Worm (Caenorhabditis elegans) whole organism, L4 larva: Measurements from ENCODE around the gene Y69A2AR.24.
A peak's percentile ranks its signal among the peaks of the same experiment; 100 is the strongest.

Experiments
- F10B5.3 ChIP-seq: sonication (generic microtip); optimal IDR thresholded peaks from 2 replicates; lab custom pipeline; 2016; ENCODE audit warnings: mild to moderate bottlenecking, missing genetic modification characterization, missing compliant biosample characterization
- F26F4.8 ChIP-seq: fragments of 200-800 bp; sonication (Bioruptor generic); conservative IDR thresholded peaks from 2 replicates; pipeline ENCODE4 v1.3.6; 2022; ENCODE audit warnings: missing genetic modification characterization, missing compliant biosample characterization
- F37D6.2 ChIP-seq: sonication (generic microtip); optimal IDR thresholded peaks from 2 replicates; lab custom pipeline; 2016; ENCODE audit warnings: mild to moderate bottlenecking, missing genetic modification characterization, missing compliant biosample characterization
- F49E8.2 ChIP-seq: sonication (generic microtip); optimal IDR thresholded peaks from 2 replicates; lab custom pipeline; 2016; ENCODE audit warnings: missing compliant biosample characterization, mild to moderate bottlenecking, missing genetic modification characterization, borderline replicate concordance
- T26A8.4 ChIP-seq: fragments of 200-800 bp; sonication (Bioruptor generic); IDR thresholded peaks from 2 replicates; pipeline ENCODE4 v1.3.6; 2022; ENCODE audit warnings: missing genetic modification characterization, missing compliant biosample characterization
- Y105C5A.15 ChIP-seq: fragments of 200-800 bp; sonication (Bioruptor generic); IDR thresholded peaks from 2 replicates; pipeline ENCODE4 v1.3.6; 2022; ENCODE audit warnings: missing genetic modification characterization, missing compliant biosample characterization
- Y75B8A.6 ChIP-seq: fragments of 200-800 bp; sonication (Bioruptor generic); IDR thresholded peaks from 2 replicates; pipeline ENCODE4 v1.3.6; 2022; ENCODE audit warnings: missing genetic modification reagents, missing genetic modification characterization, missing compliant biosample characterization
- ZK337.2 ChIP-seq: fragments of 200-800 bp; sonication (Bioruptor generic); IDR thresholded peaks from 2 replicates; pipeline ENCODE4 v1.3.6; 2022; ENCODE audit warnings: missing genetic modification reagents, missing genetic modification characterization, missing compliant biosample characterization
- ama-1 ChIP-seq: fragments of 150-350 bp; optimal IDR thresholded peaks from 2 replicates; lab custom pipeline; 2014; ENCODE audit warnings: inconsistent platforms, mixed read lengths
- arid-1 ChIP-seq: fragments of 200-800 bp; sonication (Bioruptor generic); conservative IDR thresholded peaks from 2 replicates; pipeline ENCODE4 v1.3.6; 2022; ENCODE audit warnings: missing genetic modification reagents, missing genetic modification characterization, missing compliant biosample characterization
- ceh-20 ChIP-seq: fragments of 200-800 bp; sonication (Bioruptor generic); IDR thresholded peaks from 2 replicates; pipeline ENCODE4 v1.3.6; 2022; ENCODE audit warnings: missing genetic modification reagents, missing genetic modification characterization, missing compliant biosample characterization
- ceh-28 ChIP-seq: fragments of 150-350 bp; optimal IDR thresholded peaks from 2 replicates; lab custom pipeline; 2014; ENCODE audit warnings: missing biosample characterization, missing genetic modification reagents, missing genetic modification characterization
- ceh-82 ChIP-seq: sonication (generic microtip); optimal IDR thresholded peaks from 2 replicates; lab custom pipeline; 2017; ENCODE audit warnings: missing biosample characterization, missing genetic modification characterization
- ces-1 ChIP-seq: fragments of 150-350 bp; sonication (generic microtip); optimal IDR thresholded peaks from 4 replicates; lab custom pipeline; 2014; ENCODE audit warnings: missing biosample characterization, missing genetic modification reagents, missing genetic modification characterization
- cey-2 ChIP-seq: sonication (generic microtip); optimal IDR thresholded peaks from 3 replicates; lab custom pipeline; 2017; ENCODE audit warnings: missing genetic modification characterization, mild to moderate bottlenecking, missing compliant biosample characterization, antibody characterized with exemption, borderline replicate concordance; ENCODE audit not compliant: insufficient read depth
- daf-12 ChIP-seq: fragments of 150-350 bp; optimal IDR thresholded peaks from 2 replicates; lab custom pipeline; 2014; ENCODE audit warnings: missing biosample characterization, missing genetic modification reagents, missing genetic modification characterization
- dmd-6 ChIP-seq: fragments of 200-800 bp; sonication (Bioruptor generic); IDR thresholded peaks from 2 replicates; pipeline ENCODE4 v1.3.6; 2022; ENCODE audit warnings: missing genetic modification reagents, missing genetic modification characterization, missing compliant biosample characterization
- duxl-1 ChIP-seq: sonication (generic microtip); optimal IDR thresholded peaks from 2 replicates; lab custom pipeline; 2016; ENCODE audit warnings: mild to moderate bottlenecking, missing genetic modification characterization, moderate library complexity, missing compliant biosample characterization; ENCODE audit not compliant: poor library complexity
- egl-43 ChIP-seq: fragments of 200-800 bp; sonication (Bioruptor generic); IDR thresholded peaks from 2 replicates; pipeline ENCODE4 v1.3.6; 2022; ENCODE audit warnings: missing genetic modification reagents, missing genetic modification characterization, missing compliant biosample characterization
- fkh-10 ChIP-seq: fragments of 150-350 bp; optimal IDR thresholded peaks from 2 replicates; lab custom pipeline; 2014; ENCODE audit warnings: missing biosample characterization, missing genetic modification reagents, missing genetic modification characterization
- fos-1 ChIP-seq: fragments of 150-350 bp; optimal IDR thresholded peaks from 2 replicates; lab custom pipeline; 2014; ENCODE audit warnings: missing biosample characterization, missing genetic modification characterization
- hif-1 ChIP-seq, 2 experiments: sonication (generic microtip); optimal IDR thresholded peaks; 2 replicates each; lab custom pipeline; 2016 to 2017; ENCODE audit warnings: missing compliant biosample characterization in 2 of 2, missing genetic modification characterization in 2 of 2, missing genetic modification reagents in 2 of 2, missing genotype in 2 of 2, mild to moderate bottlenecking in 1 of 2
- hlh-30 ChIP-seq: sonication (generic microtip); optimal IDR thresholded peaks from 2 replicates; lab custom pipeline; 2017; ENCODE audit warnings: antibody characterized with exemption, mild to moderate bottlenecking, missing genetic modification characterization, missing compliant biosample characterization; ENCODE audit not compliant: insufficient read depth
- hmg-1.1 ChIP-seq: fragments of 200-800 bp; sonication (Bioruptor generic); IDR thresholded peaks from 2 replicates; pipeline ENCODE4 v1.3.6; 2022; ENCODE audit warnings: missing genetic modification reagents, missing genetic modification characterization, missing compliant biosample characterization
- lin-1 ChIP-seq: fragments of 200-800 bp; sonication (Bioruptor generic); IDR thresholded peaks from 2 replicates; pipeline ENCODE4 v1.3.6; 2022; ENCODE audit warnings: missing genetic modification reagents, missing genetic modification characterization, missing compliant biosample characterization
- lin-13 ChIP-seq: fragments of 150-350 bp; optimal IDR thresholded peaks from 2 replicates; lab custom pipeline; 2014; ENCODE audit warnings: missing biosample characterization, missing genetic modification reagents, missing genetic modification characterization
- lin-29 ChIP-seq: fragments of 200-800 bp; sonication (Bioruptor generic); IDR thresholded peaks from 2 replicates; pipeline ENCODE4 v1.3.6; 2022; ENCODE audit warnings: missing genetic modification reagents, missing genetic modification characterization, missing compliant biosample characterization
- lsy-2 ChIP-seq, 2 experiments: fragments of 150-350 bp in 1 of 2; sonication (generic microtip) in 1 of 2; optimal IDR thresholded peaks; 2 replicates each; lab custom pipeline; 2014 to 2017; ENCODE audit warnings: missing biosample characterization in 2 of 2, missing genetic modification characterization in 2 of 2
- madf-5 ChIP-seq, 2 experiments: fragments of 200-800 bp; sonication (Bioruptor generic); IDR thresholded peaks; 2 replicates each; pipeline ENCODE4 v1.3.6; 2022; ENCODE audit warnings: missing compliant biosample characterization in 2 of 2, missing genetic modification characterization in 2 of 2
- mdl-1 ChIP-seq, 2 experiments: fragments of 150-350 bp in 1 of 2; sonication (generic microtip) in 1 of 2; optimal IDR thresholded peaks; 2 replicates each; lab custom pipeline; 2014 to 2017; ENCODE audit warnings: missing biosample characterization in 2 of 2, missing genetic modification characterization in 2 of 2
- mdt-29 ChIP-seq: fragments of 200-800 bp; sonication (Bioruptor generic); IDR thresholded peaks from 2 replicates; pipeline ENCODE4 v1.3.6; 2022; ENCODE audit warnings: missing genetic modification reagents, missing genetic modification characterization, missing compliant biosample characterization
- mes-2 ChIP-seq: sonication (generic microtip); optimal IDR thresholded peaks from 2 replicates; lab custom pipeline; 2016; ENCODE audit warnings: missing genotype, mild to moderate bottlenecking, missing genetic modification characterization, missing compliant biosample characterization; ENCODE audit not compliant: poor library complexity, severe bottlenecking
- nhr-10 ChIP-seq: fragments of 150-350 bp; optimal IDR thresholded peaks from 2 replicates; lab custom pipeline; 2014; ENCODE audit warnings: missing biosample characterization, missing genetic modification characterization
- nhr-102 ChIP-seq: sonication (generic microtip); optimal IDR thresholded peaks from 2 replicates; lab custom pipeline; 2016; ENCODE audit warnings: mild to moderate bottlenecking, missing genetic modification characterization, moderate library complexity, missing compliant biosample characterization
- nhr-25 ChIP-seq: sonication (generic microtip); optimal IDR thresholded peaks from 2 replicates; lab custom pipeline; 2017; ENCODE audit warnings: missing genetic modification characterization, mild to moderate bottlenecking, missing compliant biosample characterization, antibody characterized with exemption, moderate library complexity, borderline replicate concordance; ENCODE audit not compliant: insufficient read depth
- nhr-41 ChIP-seq: fragments of 200-800 bp; sonication (Bioruptor generic); IDR thresholded peaks from 2 replicates; pipeline ENCODE4 v1.3.6; 2022; ENCODE audit warnings: missing genetic modification reagents, missing genetic modification characterization, missing compliant biosample characterization
- nhr-42 ChIP-seq: fragments of 200-800 bp; sonication (Bioruptor generic); IDR thresholded peaks from 2 replicates; pipeline ENCODE4 v1.3.6; 2022; ENCODE audit warnings: missing genetic modification characterization, missing compliant biosample characterization
- nhr-48 ChIP-seq: sonication (generic microtip); optimal IDR thresholded peaks from 2 replicates; lab custom pipeline; 2016; ENCODE audit warnings: mild to moderate bottlenecking, missing genetic modification characterization, missing compliant biosample characterization
- nhr-77 ChIP-seq: fragments of 150-350 bp; optimal IDR thresholded peaks from 2 replicates; lab custom pipeline; 2014; ENCODE audit warnings: missing biosample characterization, missing genetic modification characterization
- php-3 ChIP-seq: fragments of 200-800 bp; sonication (Bioruptor generic); IDR thresholded peaks from 2 replicates; pipeline ENCODE4 v1.3.6; 2022; ENCODE audit warnings: missing genetic modification reagents, missing genetic modification characterization, missing compliant biosample characterization
- pqm-1 ChIP-seq: sonication (generic microtip); optimal IDR thresholded peaks from 2 replicates; lab custom pipeline; 2017; ENCODE audit warnings: missing biosample characterization, missing genetic modification characterization
- rbr-2 ChIP-seq: sonication (generic microtip); optimal IDR thresholded peaks from 2 replicates; lab custom pipeline; 2016; ENCODE audit warnings: missing genotype, missing genetic modification characterization, missing compliant biosample characterization
- saeg-2 ChIP-seq: fragments of 200-800 bp; sonication (Bioruptor generic); IDR thresholded peaks from 2 replicates; pipeline ENCODE4 v1.3.6; 2022; ENCODE audit warnings: missing genetic modification reagents, missing genetic modification characterization, missing compliant biosample characterization
- sdz-12 ChIP-seq: fragments of 200-800 bp; sonication (Bioruptor generic); optimal IDR thresholded peaks from 2 replicates; lab custom pipeline; 2018; ENCODE audit warnings: mild to moderate bottlenecking, missing genetic modification characterization, missing compliant biosample characterization
- spr-3 ChIP-seq: fragments of 200-800 bp; sonication (Bioruptor generic); optimal IDR thresholded peaks from 2 replicates; lab custom pipeline; 2018; ENCODE audit warnings: mild to moderate bottlenecking, missing genetic modification characterization, missing compliant biosample characterization
- unc-130 ChIP-seq: sonication (generic microtip); optimal IDR thresholded peaks from 2 replicates; lab custom pipeline; 2016; ENCODE audit warnings: missing genetic modification reagents, missing genetic modification characterization, missing compliant biosample characterization
- unc-39 ChIP-seq: sonication (generic microtip); optimal IDR thresholded peaks from 2 replicates; lab custom pipeline; 2017; ENCODE audit warnings: missing biosample characterization, missing genetic modification characterization
- unc-62 ChIP-seq, 3 experiments: fragments of 150-350 bp in 1 of 3; sonication (generic microtip); optimal IDR thresholded peaks in 2 of 3; peaks in 1 of 3; 1 replicate in 1 of 3; 2 replicates in 2 of 3; lab custom pipeline; 2014 to 2017; ENCODE audit warnings: missing biosample characterization in 3 of 3, missing genetic modification characterization in 3 of 3, missing genetic modification reagents in 3 of 3, missing genotype in 1 of 3
- vab-7 ChIP-seq: fragments of 200-800 bp; sonication (Bioruptor generic); IDR thresholded peaks from 2 replicates; pipeline ENCODE4 v1.3.6; 2022; ENCODE audit warnings: missing genetic modification reagents, missing genetic modification characterization, missing compliant biosample characterization
- zag-1 ChIP-seq: fragments of 150-350 bp; optimal IDR thresholded peaks from 2 replicates; lab custom pipeline; 2014; ENCODE audit warnings: missing biosample characterization, missing genetic modification characterization
- zip-11 ChIP-seq: fragments of 200-800 bp; sonication (Bioruptor generic); IDR thresholded peaks from 2 replicates; pipeline ENCODE4 v1.3.6; 2022; ENCODE audit warnings: missing genetic modification characterization, missing compliant biosample characterization
- ztf-7 ChIP-seq: fragments of 150-350 bp; optimal IDR thresholded peaks from 2 replicates; lab custom pipeline; 2014; ENCODE audit warnings: missing biosample characterization, missing genetic modification characterization

The Y69A2AR.24 gene

DNA sequence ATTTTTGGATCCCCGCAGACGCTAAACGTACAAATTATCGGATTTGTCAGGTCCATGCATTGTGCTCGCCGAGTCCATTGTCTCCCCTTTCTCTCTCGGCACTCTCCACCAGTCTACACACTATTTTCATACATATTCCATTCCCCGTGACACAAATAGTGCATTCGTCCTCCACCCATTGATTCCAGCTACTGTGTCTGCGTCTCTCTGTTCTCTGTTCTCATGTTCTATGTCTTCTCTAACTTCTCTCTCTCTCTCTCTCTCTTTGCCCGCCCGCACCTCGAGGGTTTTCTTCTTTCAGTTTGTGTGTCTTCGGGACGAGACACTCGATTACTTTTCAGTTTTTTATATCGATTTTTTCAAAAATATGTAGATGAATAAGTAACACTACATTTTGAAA is 35.8 kb upstream of the Y69A2AR.24 start (continued):
- peak; percentile 58 to 88 for TF ChIP-seq lsy-2 (tag; optimal IDR thresholded peaks at IDR 0.05; lab: Kevin White, UChicago)
- TF ChIP-seq ceh-20, result peak; percentile 53; the same call in 1 of the 2 replicates
- TF ChIP-seq F49E8.2 (tag; lab: Kevin White, UChicago), result no peak
- TF ChIP-seq madf-5 (GFP tag; IDR thresholded peaks at IDR 0.05; lab: Robert Waterston, UW), result no peak
- TF ChIP-seq unc-130 (GFP tag; lab: Kevin White, UChicago), result no peak
- TF ChIP-seq nhr-10 (tag; lab: Kevin White, UChicago), result peak; percentile 56
- TF ChIP-seq ama-1 (lab: Kevin White, UChicago), result peak; percentile 80
- TF ChIP-seq unc-62 (GFP tag; optimal IDR thresholded peaks at IDR 0.05 in 1 of 2; lab: Kevin White, UChicago), result peak in 1 of 2 experiments; percentile 95
- TF ChIP-seq unc-62 (tag; optimal IDR thresholded peaks at IDR 0.05; lab: Kevin White, UChicago), result no peak
- peak; percentile 67 for TF ChIP-seq nhr-48
- peak; percentile 51 for TF ChIP-seq nhr-25 (tag; lab: Kevin White, UChicago)
- peak in 1 of 2 experiments; percentile 77 for TF ChIP-seq hif-1 (tag; optimal IDR thresholded peaks at IDR 0.05; lab: Kevin White, UChicago)
- peak; percentile 23; the same call in 1 of the 2 replicates for TF ChIP-seq lin-29
- no peak for TF ChIP-seq Y75B8A.6 (GFP tag; lab: Robert Waterston, UW)
- TF ChIP-seq nhr-102 (tag; lab: Kevin White, UChicago), result peak; percentile 42
- peak; percentile 31 for TF ChIP-seq F37D6.2 (tag; lab: Kevin White, UChicago)
- TF ChIP-seq spr-3, result no peak
- peak; percentile 73 for TF ChIP-seq mes-2 (tag; lab: Kevin White, UChicago)
- no peak for TF ChIP-seq F10B5.3
- no peak for TF ChIP-seq ces-1
- TF ChIP-seq zag-1 (tag; lab: Kevin White, UChicago), result no peak
- TF ChIP-seq rbr-2 (tag; lab: Kevin White, UChicago), result peak; percentile 67
- peak; percentile 79 for TF ChIP-seq dmd-6 (GFP tag; lab: Robert Waterston, UW)
- peak; percentile 70 to 87 for TF ChIP-seq mdl-1 (tag; optimal IDR thresholded peaks at IDR 0.05; lab: Kevin White, UChicago)
- peak; percentile 63 for TF ChIP-seq T26A8.4
- TF ChIP-seq cey-2, result no peak
- no peak for TF ChIP-seq nhr-41
- peak; percentile 49 for TF ChIP-seq fkh-10 (GFP tag; lab: Kevin White, UChicago)
- no peak for TF ChIP-seq egl-43 (GFP tag; lab: Robert Waterston, UW)
- no peak for TF ChIP-seq Y105C5A.15 (GFP tag; lab: Robert Waterston, UW)
- TF ChIP-seq lin-13 (GFP tag; lab: Kevin White, UChicago), result peak; percentile 69
- peak; percentile 34 for TF ChIP-seq ceh-28
- TF ChIP-seq duxl-1, result peak; percentile 42
- TF ChIP-seq unc-39 (tag; lab: Kevin White, UChicago), result no peak
- no peak for TF ChIP-seq zip-11
- peak; percentile 78 for TF ChIP-seq nhr-77 (tag; lab: Kevin White, UChicago)
- peak; percentile 57; the same call in 1 of the 2 replicates for TF ChIP-seq nhr-42
- TF ChIP-seq arid-1 (GFP tag; lab: Robert Waterston, UW), result 0 out of 2 replicates have a peak, but pooled peaks have one; percentile 26
- peak; percentile 87 for TF ChIP-seq hmg-1.1

DNA sequence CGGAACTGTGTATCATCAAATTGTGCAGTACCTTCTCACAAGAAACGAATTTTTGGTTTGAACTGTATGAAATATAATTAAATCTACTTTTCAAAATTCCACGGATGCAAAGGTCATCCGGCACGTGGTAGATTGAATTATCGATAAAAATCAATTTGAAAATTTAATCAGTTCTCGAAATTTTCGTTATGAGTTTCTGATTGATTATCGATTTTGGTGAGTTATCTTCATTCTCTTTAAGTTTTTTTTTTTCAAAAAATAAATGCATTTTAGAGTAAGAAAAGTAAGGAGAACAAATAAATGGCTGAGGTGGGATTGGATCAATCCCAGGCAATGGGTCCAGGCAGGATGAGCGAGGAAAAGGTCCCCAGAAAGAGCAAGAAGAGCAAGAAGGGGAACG is 33.5 kb upstream of the Y69A2AR.24 start, which contains the start of gene Y69A2AR.47:
Gene Y69A2AR.47, plus strand, starts transcription at position 301 of the 400 bp plus-strand sequence.
- TF ChIP-seq arid-1 (GFP tag; lab: Robert Waterston, UW), result no peak
- TF ChIP-seq hlh-30, result no peak
- TF ChIP-seq ceh-82 (tag; lab: Kevin White, UChicago), result no peak
- no peak for TF ChIP-seq F26F4.8 (GFP tag; lab: Robert Waterston, UW)
- TF ChIP-seq daf-12 (tag; lab: Kevin White, UChicago), result no peak
- TF ChIP-seq sdz-12 (GFP tag; lab: Kevin White, UChicago), result no peak
- TF ChIP-seq ZK337.2 (GFP tag; lab: Robert Waterston, UW), result no peak
- no peak for TF ChIP-seq hmg-1.1
- no peak for TF ChIP-seq pqm-1 (tag; lab: Kevin White, UChicago)
- no peak for TF ChIP-seq ztf-7 (tag; lab: Kevin White, UChicago)
- TF ChIP-seq mdt-29 (GFP tag; lab: Robert Waterston, UW), result no peak
- no peak for TF ChIP-seq vab-7
- TF ChIP-seq fos-1 (tag; lab: Kevin White, UChicago), result no peak
- no peak for TF ChIP-seq php-3 (GFP tag; lab: Robert Waterston, UW)
- no peak for TF ChIP-seq lin-1
- TF ChIP-seq saeg-2 (GFP tag; lab: Robert Waterston, UW), result no peak
- no peak for TF ChIP-seq lin-13 (GFP tag; lab: Kevin White, UChicago)
